Fruit fly (Drosophila melanogaster) whole organism, prepupa: Measurements from ENCODE around the gene chp.

ENCODE experiments used
- CG11762 ChIP-seq: fragments of 200-800 bp; sonication (Bioruptor generic); optimal IDR thresholded peaks from 3 replicates; lab custom pipeline; 2016; ENCODE audit warnings: missing biosample characterization, missing genetic modification characterization; ENCODE audit not compliant: insufficient read depth
- CG6792 ChIP-seq: fragments of 200-800 bp; sonication (Bioruptor generic); optimal IDR thresholded peaks from 3 replicates; lab custom pipeline; 2016; ENCODE audit warnings: missing biosample characterization, missing genetic modification characterization
- Eip78C ChIP-seq: fragments of 200-800 bp; sonication (Bioruptor generic); peaks from one replicate; lab custom pipeline; 2016; ENCODE audit warnings: missing biosample characterization, missing genetic modification characterization
- Ets21C ChIP-seq: fragments of 200-800 bp; sonication (Bioruptor generic); optimal IDR thresholded peaks from 3 replicates; lab custom pipeline; 2016; ENCODE audit warnings: missing biosample characterization, missing genetic modification characterization
- Hr39 ChIP-seq: fragments of 200-800 bp; sonication (Bioruptor generic); optimal IDR thresholded peaks from 2 replicates; lab custom pipeline; 2016; ENCODE audit warnings: missing biosample characterization, missing genetic modification characterization
- Lpt ChIP-seq: fragments of 200-800 bp; sonication (Bioruptor generic); optimal IDR thresholded peaks from 3 replicates; lab custom pipeline; 2016; ENCODE audit warnings: missing biosample characterization, missing genetic modification characterization
- Smox ChIP-seq: fragments of 200-800 bp; sonication (Bioruptor generic); optimal IDR thresholded peaks from 3 replicates; lab custom pipeline; 2016; ENCODE audit warnings: missing biosample characterization, missing genetic modification characterization
- Sox102F ChIP-seq: fragments of 200-800 bp; sonication (Bioruptor generic); optimal IDR thresholded peaks from 2 replicates; lab custom pipeline; 2016; ENCODE audit warnings: missing biosample characterization, mild to moderate bottlenecking, missing genetic modification characterization
- dsx ChIP-seq: fragments of 200-800 bp; optimal IDR thresholded peaks from 3 replicates; lab custom pipeline; 2019; ENCODE audit warnings: missing biosample characterization, mild to moderate bottlenecking, missing genetic modification characterization, moderate library complexity; ENCODE audit not compliant: poor library complexity, severe bottlenecking
- net ChIP-seq: fragments of 200-800 bp; sonication (Bioruptor generic); optimal IDR thresholded peaks from 3 replicates; lab custom pipeline; 2016; ENCODE audit warnings: missing biosample characterization, missing genetic modification characterization
- vri ChIP-seq: fragments of 200-800 bp; sonication (Bioruptor generic); optimal IDR thresholded peaks from 3 replicates; lab custom pipeline; 2016; ENCODE audit warnings: missing biosample characterization, mild to moderate bottlenecking, missing genetic modification characterization

DNA sequence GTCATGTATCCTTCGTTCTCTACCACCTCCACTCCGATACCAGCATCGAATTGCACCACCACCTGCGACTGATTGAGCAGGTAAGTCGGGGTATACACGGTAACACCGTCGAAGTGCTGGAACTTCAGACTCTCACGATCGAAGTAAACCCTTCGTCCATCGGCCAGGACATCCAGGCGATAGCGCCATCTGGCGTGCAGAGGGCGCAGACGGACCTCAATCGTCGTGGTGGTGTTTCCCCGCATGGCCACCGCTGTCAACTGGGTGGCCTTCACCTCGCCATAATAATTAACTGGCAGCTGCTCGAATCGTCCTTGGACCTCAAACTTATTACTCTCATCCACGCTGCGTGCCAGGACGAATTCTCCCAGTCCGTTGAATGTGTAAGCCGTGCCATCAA lies 28.7 kb downstream of the chp start:
- TF ChIP-seq CG11762 (GFP tag; lab: Kevin White, UChicago) (no peak), Eip78C (GFP tag; lab: Kevin White, UChicago) (no peak), Lpt (GFP tag; lab: Kevin White, UChicago) (no peak), CG6792 (GFP tag; lab: Kevin White, UChicago) (no peak), vri (GFP tag; lab: Kevin White, UChicago) (no peak), Smox (GFP tag; lab: Kevin White, UChicago) (no peak), Hr39 (GFP tag; lab: Kevin White, UChicago) (no peak), dsx (no peak), Sox102F (GFP tag; lab: Kevin White, UChicago) (no peak), net (GFP tag; lab: Kevin White, UChicago) (no peak), Ets21C (GFP tag; lab: Kevin White, UChicago) (no peak)
